Worm (Caenorhabditis elegans): Measurements from ENCODE around the gene C14E2.1.

Gene C14E2.1

DNA sequence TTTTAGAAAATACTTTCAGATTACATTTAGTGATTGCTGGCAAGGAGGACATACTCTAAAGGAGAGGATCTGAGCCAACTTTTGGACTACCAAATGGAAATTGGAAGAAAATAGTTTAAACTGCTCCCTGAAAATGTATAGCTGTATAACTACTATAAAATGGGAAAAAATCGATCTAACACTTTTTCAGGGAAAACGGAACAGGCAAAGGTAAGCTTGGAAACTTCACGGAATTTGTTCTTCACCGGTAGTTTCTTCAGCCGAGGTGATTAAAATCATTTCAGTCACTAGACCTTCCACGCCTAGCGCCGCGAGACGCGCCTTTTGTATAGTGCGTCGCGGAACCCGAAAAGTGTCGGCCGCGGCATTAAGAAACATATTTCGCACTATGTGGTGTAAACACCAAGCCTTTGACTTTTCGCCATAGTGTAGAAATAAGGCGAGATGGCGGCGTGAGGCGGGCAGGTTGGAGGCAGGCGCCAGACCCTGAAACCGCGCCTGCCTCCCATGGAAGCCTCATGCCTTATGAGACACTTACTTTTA lies 905 bp upstream of the C14E2.1 start, which contains the start of gene C14E2.5:
Gene C14E2.5 (minus strand): TSS at position 51 of the 543 bp plus-strand sequence.
- TF ChIP-seq unc-120 (tag; optimal IDR thresholded peaks at IDR 0.05; ENCODE audit: poor library complexity, severe bottlenecking), result no peak
- TF ChIP-seq unc-39 (tag; optimal IDR thresholded peaks at IDR 0.05), result no peak
- no peak for TF ChIP-seq ceh-39 (tag; optimal IDR thresholded peaks at IDR 0.05)
- no peak for TF ChIP-seq hlh-1 (tag; optimal IDR thresholded peaks at IDR 0.05)
- TF ChIP-seq flh-1 (GFP tag; optimal IDR thresholded peaks at IDR 0.05), result no peak
- TF ChIP-seq lin-32 (GFP tag; optimal IDR thresholded peaks at IDR 0.05), result no peak
- TF ChIP-seq ceh-83 (GFP tag; optimal IDR thresholded peaks at IDR 0.05), result no peak
- no peak for TF ChIP-seq M03D4.4 (tag; optimal IDR thresholded peaks at IDR 0.05)
- TF ChIP-seq zip-8 (tag; optimal IDR thresholded peaks at IDR 0.05), result no peak
- TF ChIP-seq elt-1 (tag; optimal IDR thresholded peaks at IDR 0.05; ENCODE audit: borderline replicate concordance, insufficient read depth), result no peak

DNA sequence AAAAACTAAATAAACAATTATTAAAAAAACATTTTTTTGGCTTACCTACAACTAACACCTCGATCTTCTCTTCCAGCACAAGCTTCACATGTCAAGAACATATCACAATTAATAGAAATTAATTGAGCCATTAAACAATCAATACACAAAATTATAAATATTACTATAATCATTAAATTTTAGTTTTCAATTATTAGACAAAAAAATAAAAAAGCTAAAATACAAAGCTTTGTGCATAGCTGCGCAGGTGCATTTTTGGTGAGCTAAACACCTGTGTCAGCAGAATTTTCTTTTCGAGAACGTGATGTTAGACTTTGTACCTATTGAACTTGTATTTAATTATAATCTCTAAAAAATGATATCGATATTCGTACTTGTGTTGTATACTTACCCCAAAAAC lies 3.7 kb downstream of the C14E2.1 start, which contains the start of gene C14E2.6:
Gene C14E2.6 (minus strand): TSS at position 101 of the 400 bp plus-strand sequence.
- no peak for TF ChIP-seq snpc-4 (tag; optimal IDR thresholded peaks at IDR 0.05)
- no peak for TF ChIP-seq nhr-76 (tag; optimal IDR thresholded peaks at IDR 0.05)
- no peak for TF ChIP-seq mab-5 (tag; optimal IDR thresholded peaks at IDR 0.05)
- no peak for TF ChIP-seq drap-1 (GFP tag; optimal IDR thresholded peaks at IDR 0.05)
- TF ChIP-seq cnd-1 (tag; optimal IDR thresholded peaks at IDR 0.05), result no peak
- no peak for TF ChIP-seq sem-2 (GFP tag; optimal IDR thresholded peaks at IDR 0.05)
- no peak for TF ChIP-seq unc-62 (GFP tag; optimal IDR thresholded peaks at IDR 0.05)
- TF ChIP-seq mep-1 (tag; optimal IDR thresholded peaks at IDR 0.05), result no peak
- no peak for TF ChIP-seq ceh-43 (GFP tag; optimal IDR thresholded peaks at IDR 0.05)
- TF ChIP-seq ceh-39 (tag; optimal IDR thresholded peaks at IDR 0.05), result no peak
- TF ChIP-seq nhr-28 (tag; optimal IDR thresholded peaks at IDR 0.05), result no peak
- no peak for TF ChIP-seq ztf-11 (tag; optimal IDR thresholded peaks at IDR 0.05)
- no peak for TF ChIP-seq zip-8 (tag; optimal IDR thresholded peaks at IDR 0.05)
- TF ChIP-seq nhr-2 (tag; optimal IDR thresholded peaks at IDR 0.05), result no peak
- TF ChIP-seq ces-1 (GFP tag; optimal IDR thresholded peaks at IDR 0.05), result no peak
- no peak for TF ChIP-seq lin-32 (GFP tag; optimal IDR thresholded peaks at IDR 0.05)

DNA sequence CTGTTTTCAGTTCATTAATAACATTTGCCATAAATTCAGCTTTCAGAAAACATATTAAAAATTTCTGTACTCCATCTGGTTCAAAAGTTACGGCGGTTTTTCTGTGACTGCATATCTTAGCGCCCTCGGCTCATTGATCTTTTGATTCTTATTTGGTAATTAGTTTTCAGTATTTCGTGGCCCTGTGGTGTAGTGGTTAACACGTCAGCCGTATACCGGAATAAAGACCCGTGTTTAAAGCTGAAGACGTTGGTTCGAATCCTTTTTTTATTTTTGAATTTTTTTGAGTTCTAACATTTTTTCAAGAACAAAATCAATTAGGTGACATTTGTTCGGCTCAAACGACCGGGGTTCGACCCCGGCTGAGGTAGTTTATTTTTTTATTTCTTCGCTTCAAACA lies 4.2 kb downstream of the C14E2.1 start:
- TF ChIP-seq nhr-2 (tag; optimal IDR thresholded peaks at IDR 0.05) (no peak), unc-62 (GFP tag; optimal IDR thresholded peaks at IDR 0.05) (no peak), pha-4 (tag; optimal IDR thresholded peaks at IDR 0.05) (no peak), lsy-2 (tag; optimal IDR thresholded peaks at IDR 0.05) (no peak), ceh-39 (tag; optimal IDR thresholded peaks at IDR 0.05) (no peak), elt-3 (tag; optimal IDR thresholded peaks at IDR 0.05) (no peak), hlh-1 (tag; optimal IDR thresholded peaks at IDR 0.05) (no peak), lin-13 (tag; optimal IDR thresholded peaks at IDR 0.05) (no peak), lin-32 (GFP tag; optimal IDR thresholded peaks at IDR 0.05) (no peak), snpc-4 (tag; optimal IDR thresholded peaks at IDR 0.05) (no peak), nhr-76 (tag; optimal IDR thresholded peaks at IDR 0.05) (no peak), blmp-1 (tag; optimal IDR thresholded peaks at IDR 0.05) (no peak), ceh-43 (GFP tag; optimal IDR thresholded peaks at IDR 0.05) (no peak), sptf-1 (tag; optimal IDR thresholded peaks at IDR 0.05) (no peak), sem-2 (GFP tag; optimal IDR thresholded peaks at IDR 0.05) (no peak), bed-3 (GFP tag; optimal IDR thresholded peaks at IDR 0.05) (no peak), ztf-11 (tag; optimal IDR thresholded peaks at IDR 0.05) (no peak), zip-8 (tag; optimal IDR thresholded peaks at IDR 0.05) (no peak), nhr-237 (tag; optimal IDR thresholded peaks at IDR 0.05) (no peak), elt-1 (tag; optimal IDR thresholded peaks at IDR 0.05; ENCODE audit: borderline replicate concordance, insufficient read depth) (no peak)

DNA sequence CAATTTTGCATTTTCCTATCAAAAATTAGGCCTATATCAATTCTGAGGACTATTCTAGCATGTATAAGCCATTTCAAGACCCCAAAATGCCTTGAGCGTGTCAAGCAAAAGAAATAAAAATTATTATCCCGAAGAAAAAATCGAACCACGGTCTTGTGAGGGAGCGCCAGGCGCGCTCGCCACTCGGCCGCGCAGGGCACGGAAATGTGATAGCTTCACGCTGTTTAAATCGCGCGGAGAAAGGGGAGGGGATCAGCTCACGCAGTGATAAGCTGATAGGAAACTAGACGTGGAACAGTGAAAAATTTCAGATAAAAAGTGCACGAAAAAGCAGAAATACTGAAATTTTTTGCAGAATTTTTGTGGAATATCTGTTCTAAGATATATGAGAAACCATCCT lies 11.4 kb downstream of the C14E2.1 start:
- TF ChIP-seq nhr-2 (tag; optimal IDR thresholded peaks at IDR 0.05) (no peak), bed-3 (GFP tag; optimal IDR thresholded peaks at IDR 0.05) (peak; percentile 64), ceh-83 (GFP tag; optimal IDR thresholded peaks at IDR 0.05) (peak; percentile 75), mab-5 (tag; optimal IDR thresholded peaks at IDR 0.05) (no peak), mep-1 (tag; optimal IDR thresholded peaks at IDR 0.05) (no peak), zip-8 (tag; optimal IDR thresholded peaks at IDR 0.05) (no peak), lin-13 (tag; optimal IDR thresholded peaks at IDR 0.05) (no peak), sptf-1 (tag; optimal IDR thresholded peaks at IDR 0.05) (peak; percentile 86), ceh-39 (tag; optimal IDR thresholded peaks at IDR 0.05) (no peak), nhr-12 (tag; optimal IDR thresholded peaks at IDR 0.05) (no peak), nhr-76 (tag; optimal IDR thresholded peaks at IDR 0.05) (no peak), unc-120 (tag; optimal IDR thresholded peaks at IDR 0.05; ENCODE audit: poor library complexity, severe bottlenecking) (peak; percentile 33), blmp-1 (tag; optimal IDR thresholded peaks at IDR 0.05) (no peak), nhr-28 (tag; optimal IDR thresholded peaks at IDR 0.05) (no peak), drap-1 (GFP tag; optimal IDR thresholded peaks at IDR 0.05) (peak; percentile 77), unc-39 (tag; optimal IDR thresholded peaks at IDR 0.05) (no peak), ham-2 (GFP tag; optimal IDR thresholded peaks at IDR 0.05) (peak; percentile 62), elt-3 (tag; optimal IDR thresholded peaks at IDR 0.05) (no peak), mls-2 (tag; optimal IDR thresholded peaks at IDR 0.05) (peak; percentile 59), M03D4.4 (tag; optimal IDR thresholded peaks at IDR 0.05) (peak; percentile 77), ceh-43 (GFP tag; optimal IDR thresholded peaks at IDR 0.05) (peak; percentile 65), nhr-237 (tag; optimal IDR thresholded peaks at IDR 0.05) (no peak), lin-32 (GFP tag; optimal IDR thresholded peaks at IDR 0.05) (peak; percentile 66), hlh-1 (tag; optimal IDR thresholded peaks at IDR 0.05) (peak; percentile 6), pha-4 (tag; optimal IDR thresholded peaks at IDR 0.05) (no peak), lsy-2 (tag; optimal IDR thresholded peaks at IDR 0.05) (no peak), sem-2 (GFP tag; optimal IDR thresholded peaks at IDR 0.05) (peak; percentile 46), elt-1 (tag; optimal IDR thresholded peaks at IDR 0.05; ENCODE audit: borderline replicate concordance, insufficient read depth) (no peak), snpc-4 (tag; optimal IDR thresholded peaks at IDR 0.05) (no peak), ztf-11 (tag; optimal IDR thresholded peaks at IDR 0.05) (no peak), flh-1 (GFP tag; optimal IDR thresholded peaks at IDR 0.05) (peak; percentile 2), cnd-1 (tag; optimal IDR thresholded peaks at IDR 0.05) (peak; percentile 73), tbx-8 (GFP tag; optimal IDR thresholded peaks at IDR 0.05) (peak; percentile 8), ces-1 (GFP tag; optimal IDR thresholded peaks at IDR 0.05) (no peak), unc-62 (GFP tag; optimal IDR thresholded peaks at IDR 0.05) (no peak)
